Worm (Caenorhabditis elegans) whole organism, L2 larva: ENCODE data around the gene sri-67.
"Not testable (repeated sequence)": the region's sequence is repeated elsewhere in the genome, so short reads cannot be mapped to it uniquely, and the experiment has no call there.

ENCODE experiments used
- F13H6.1 ChIP-seq: sonication (generic microtip); optimal IDR thresholded peaks from 2 replicates; lab custom pipeline; 2016; ENCODE audit warnings: missing genetic modification characterization, missing compliant biosample characterization
- R02D3.7 ChIP-seq: fragments of 150-350 bp; optimal IDR thresholded peaks from 2 replicates; lab custom pipeline; 2014; ENCODE audit warnings: missing biosample characterization, missing genetic modification characterization
- Y55F3AM.14 ChIP-seq: fragments of 200-800 bp; sonication (Bioruptor generic); optimal IDR thresholded peaks from 2 replicates; lab custom pipeline; 2018; ENCODE audit warnings: mild to moderate bottlenecking, missing genetic modification characterization, missing compliant biosample characterization
- ZK546.5 ChIP-seq: sonication (generic microtip); optimal IDR thresholded peaks from 2 replicates; lab custom pipeline; 2017; ENCODE audit warnings: missing biosample characterization, missing genetic modification characterization
- ceh-16 ChIP-seq: fragments of 150-350 bp; optimal IDR thresholded peaks from 2 replicates; lab custom pipeline; 2014; ENCODE audit warnings: missing biosample characterization, missing genetic modification characterization
- ceh-82 ChIP-seq: fragments of 150-350 bp; optimal IDR thresholded peaks from 2 replicates; lab custom pipeline; 2014; ENCODE audit warnings: missing biosample characterization, missing genetic modification characterization
- crh-2 ChIP-seq: sonication (generic microtip); optimal IDR thresholded peaks from 2 replicates; lab custom pipeline; 2017; ENCODE audit warnings: missing biosample characterization, missing genetic modification characterization
- dmd-4 ChIP-seq: sonication (generic microtip); optimal IDR thresholded peaks from 2 replicates; lab custom pipeline; 2017; ENCODE audit warnings: missing biosample characterization, missing genetic modification characterization
- egl-27 ChIP-seq: sonication (generic microtip); optimal IDR thresholded peaks from 3 replicates; lab custom pipeline; 2017; ENCODE audit warnings: missing biosample characterization, missing genetic modification reagents, missing genetic modification characterization
- elt-3 ChIP-seq: sonication (generic microtip); optimal IDR thresholded peaks from 2 replicates; lab custom pipeline; 2017; ENCODE audit warnings: missing biosample characterization, missing genetic modification characterization
- gmeb-1 ChIP-seq: fragments of 150-350 bp; optimal IDR thresholded peaks from 2 replicates; lab custom pipeline; 2014; ENCODE audit warnings: missing biosample characterization, missing genetic modification characterization
- lin-13 ChIP-seq: fragments of 150-350 bp; optimal IDR thresholded peaks from 2 replicates; lab custom pipeline; 2014; ENCODE audit warnings: missing biosample characterization, missing genetic modification reagents, missing genetic modification characterization
- lin-39 ChIP-seq: fragments of 150-350 bp; optimal IDR thresholded peaks from 2 replicates; lab custom pipeline; 2014; ENCODE audit warnings: missing biosample characterization, missing genetic modification reagents, missing genetic modification characterization
- mdl-1 ChIP-seq, 2 experiments: fragments of 150-350 bp in 1 of 2; sonication (generic microtip) in 1 of 2; optimal IDR thresholded peaks; 2 replicates each; lab custom pipeline; 2017; ENCODE audit warnings: missing biosample characterization in 2 of 2, missing genetic modification characterization in 2 of 2
- nhr-10 ChIP-seq: sonication (generic microtip); optimal IDR thresholded peaks from 2 replicates; lab custom pipeline; 2017; ENCODE audit warnings: missing biosample characterization, missing genetic modification characterization
- nhr-12 ChIP-seq: fragments of 150-350 bp; optimal IDR thresholded peaks from 2 replicates; lab custom pipeline; 2014; ENCODE audit warnings: missing biosample characterization, missing genetic modification characterization
- nhr-129 ChIP-seq: fragments of 150-350 bp; optimal IDR thresholded peaks from 2 replicates; lab custom pipeline; 2014; ENCODE audit warnings: missing biosample characterization, missing genetic modification characterization
- nhr-21 ChIP-seq: fragments of 150-350 bp; optimal IDR thresholded peaks from 2 replicates; lab custom pipeline; 2014; ENCODE audit warnings: missing biosample characterization, missing genetic modification characterization
- nhr-237 ChIP-seq: fragments of 150-350 bp; optimal IDR thresholded peaks from 2 replicates; lab custom pipeline; 2014; ENCODE audit warnings: missing biosample characterization, missing genetic modification characterization
- nhr-25 ChIP-seq: fragments of 150-350 bp; sonication (generic microtip); optimal IDR thresholded peaks from 3 replicates; lab custom pipeline; 2014; ENCODE audit warnings: missing biosample characterization, missing genetic modification characterization
- nhr-6 ChIP-seq: fragments of 150-350 bp; optimal IDR thresholded peaks from 2 replicates; lab custom pipeline; 2014; ENCODE audit warnings: missing biosample characterization, missing genetic modification characterization
- nhr-77 ChIP-seq: fragments of 150-350 bp; optimal IDR thresholded peaks from 2 replicates; lab custom pipeline; 2014; ENCODE audit warnings: missing biosample characterization, missing genetic modification characterization
- sem-4 ChIP-seq: fragments of 150-350 bp; optimal IDR thresholded peaks from 2 replicates; lab custom pipeline; 2014; ENCODE audit warnings: missing biosample characterization, missing genetic modification reagents, missing genetic modification characterization
- skn-1 ChIP-seq: sonication (generic microtip); optimal IDR thresholded peaks from 2 replicates; lab custom pipeline; 2017; ENCODE audit warnings: missing biosample characterization, missing genetic modification characterization
- sma-3 ChIP-seq: sonication (generic microtip); optimal IDR thresholded peaks from 2 replicates; lab custom pipeline; 2016; ENCODE audit warnings: missing genetic modification reagents, missing genetic modification characterization, missing compliant biosample characterization
- sma-9 ChIP-seq, 2 experiments: fragments of 150-350 bp in 1 of 2; sonication (generic microtip) in 1 of 2; optimal IDR thresholded peaks; 2 replicates each; lab custom pipeline; 2014 to 2016; ENCODE audit warnings: missing genetic modification characterization in 2 of 2, mild to moderate bottlenecking in 1 of 2, missing biosample characterization in 1 of 2, missing compliant biosample characterization in 1 of 2, missing genetic modification reagents in 1 of 2, moderate library complexity in 1 of 2
- unc-39 ChIP-seq: fragments of 150-350 bp; optimal IDR thresholded peaks from 2 replicates; lab custom pipeline; 2014; ENCODE audit warnings: missing biosample characterization, missing genetic modification characterization
- unc-55 ChIP-seq: fragments of 150-350 bp; sonication (generic microtip); optimal IDR thresholded peaks from 3 replicates; lab custom pipeline; 2014; ENCODE audit warnings: missing biosample characterization, missing genetic modification reagents, missing genetic modification characterization
- ztf-1 ChIP-seq: fragments of 200-800 bp; sonication (Bioruptor generic); conservative IDR thresholded peaks from 2 replicates; pipeline ENCODE4 v1.3.6; 2022; ENCODE audit warnings: missing genetic modification characterization, missing compliant biosample characterization
- ztf-11 ChIP-seq: sonication (generic microtip); optimal IDR thresholded peaks from 2 replicates; lab custom pipeline; 2017; ENCODE audit warnings: missing biosample characterization, missing genetic modification characterization

The sri-67 gene

ce11 chrV:19987684-19988083 lies at the start of gene sri-67:
TSS of gene sri-67 (plus strand) at chrV:19987984.
- no peak for TF ChIP-seq lin-13
- TF ChIP-seq R02D3.7 (tag; lab: Kevin White, UChicago), result no peak
- no peak for TF ChIP-seq egl-27
- TF ChIP-seq elt-3 (tag; lab: Kevin White, UChicago), result no peak
- TF ChIP-seq mdl-1 (tag; optimal IDR thresholded peaks at IDR 0.05; lab: Kevin White, UChicago), result no peak
- no peak for TF ChIP-seq nhr-12 (tag; lab: Kevin White, UChicago)
- TF ChIP-seq sem-4 (tag; lab: Kevin White, UChicago), result no peak
- no peak for TF ChIP-seq sma-9 (GFP tag; optimal IDR thresholded peaks at IDR 0.05; lab: Kevin White, UChicago)
- TF ChIP-seq sma-9 (tag; optimal IDR thresholded peaks at IDR 0.05; lab: Kevin White, UChicago), result no peak
- no peak for TF ChIP-seq ztf-11 (tag; lab: Kevin White, UChicago)
- TF ChIP-seq, all 48 proteins: peak for 0

ce11 chrV:19946529-19946928 lies 41.3 kb upstream of the sri-67 start, which contains the start of gene dhs-24:
TSS of gene dhs-24 (minus strand) at chrV:19946629.
- no peak for TF ChIP-seq crh-2 (tag; lab: Kevin White, UChicago)

- not testable (repeated sequence) for TF ChIP-seq nhr-25, gmeb-1, nhr-21 (tag; lab: Kevin White, UChicago)
Observed at ce11 chrV:19948993-19949392, 38.8 kb upstream of the sri-67 start, which contains the start of gene tmed-4. TSS of gene tmed-4 (minus strand) at chrV:19949093.

- TF ChIP-seq ceh-82 (tag; lab: Kevin White, UChicago); nhr-237 (tag; lab: Kevin White, UChicago); nhr-129: not testable (repeated sequence)
Observed at ce11 chrV:19949721-19950120, 38.1 kb upstream of the sri-67 start, which contains the start of gene Y60A3A.8. TSS of gene Y60A3A.8 (plus strand) at chrV:19949978.

- TF ChIP-seq sma-3 (GFP tag; lab: Kevin White, UChicago), result no peak
- TF ChIP-seq F13H6.1 (tag; lab: Kevin White, UChicago), result no peak
- no peak for TF ChIP-seq ztf-1 (GFP tag; lab: Robert Waterston, UW)
- TF ChIP-seq ceh-16 (tag; lab: Kevin White, UChicago), result no peak
Observed at ce11 chrV:19954491-19954890, 33.3 kb upstream of the sri-67 start.

- TF ChIP-seq dmd-4 (tag; lab: Kevin White, UChicago) (no peak), unc-55 (peak; percentile 28), lin-39 (no peak), unc-39 (tag; lab: Kevin White, UChicago) (no peak), crh-2 (tag; lab: Kevin White, UChicago) (no peak), Y55F3AM.14 (no peak), nhr-6 (tag; lab: Kevin White, UChicago) (no peak)
Observed at ce11 chrV:19955171-19955570, 32.6 kb upstream of the sri-67 start, which contains the start of gene abhd-3.1. TSS of gene abhd-3.1 (plus strand) at chrV:19955488.

- TF ChIP-seq skn-1 (tag; lab: Kevin White, UChicago), result no peak
- no peak for TF ChIP-seq ZK546.5 (tag; lab: Kevin White, UChicago)
- no peak for TF ChIP-seq nhr-10 (tag; lab: Kevin White, UChicago)
- TF ChIP-seq lin-39, result no peak
- no peak for TF ChIP-seq gmeb-1 (tag; lab: Kevin White, UChicago)
- no peak for TF ChIP-seq lin-13
- no peak for TF ChIP-seq nhr-77 (tag; lab: Kevin White, UChicago)
Observed at ce11 chrV:19958744-19959143, 29.0 kb upstream of the sri-67 start, which contains the start of gene srh-172. TSS of gene srh-172 (plus strand) at chrV:19959044.
